In the genomic region with DNA sequence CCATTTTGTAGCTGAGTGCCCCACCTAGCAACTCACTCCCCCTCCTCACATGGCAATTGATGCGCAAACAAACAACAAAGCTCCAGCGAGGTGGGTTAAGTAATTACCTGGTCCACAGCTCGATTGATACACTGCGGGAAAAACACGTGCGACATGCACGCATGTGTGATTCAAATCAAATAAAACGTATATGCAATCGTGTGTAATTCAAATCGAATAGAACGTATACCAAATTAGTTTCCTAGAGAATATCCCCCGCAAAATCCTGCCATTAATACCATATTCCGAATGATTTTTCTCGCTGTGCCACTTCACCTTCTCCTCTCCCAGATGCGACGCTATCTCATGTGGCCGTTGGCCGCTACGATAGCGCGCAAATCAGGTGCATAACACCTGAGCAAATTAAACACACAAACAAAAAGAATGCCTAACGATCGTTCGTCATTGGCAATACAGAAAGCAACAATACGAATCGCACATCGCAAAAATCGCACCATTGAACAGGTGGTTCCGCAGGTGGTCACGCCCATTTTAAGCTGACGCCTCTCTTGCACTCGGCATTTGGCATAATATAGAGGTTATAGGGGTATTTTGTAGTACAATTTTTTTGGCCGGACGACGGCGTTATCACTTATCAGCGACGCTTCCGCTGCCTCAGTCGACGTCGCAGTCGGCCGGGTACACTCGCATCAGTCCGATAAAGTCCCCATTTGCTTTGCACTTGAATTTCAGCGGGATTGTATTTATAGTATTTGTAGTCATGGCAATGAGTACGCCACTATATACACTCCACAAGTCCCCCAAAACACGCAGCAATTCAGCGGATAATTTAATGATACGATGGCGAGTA, we compare ENCODE assay signal across 5 fruit fly cellular contexts.
TF ChIP-seq lines count a peak whose summit lies in the region.

No protein-coding gene starts in this region.

TF ChIP-seq in whole organism, adult, 20 proteins besides CTCF, POLR2A, EP300 and RAD21 (continued from another document):
- TF ChIP-seq Clk (GFP tag; optimal IDR thresholded peaks at IDR 0.05; lab: Kevin White, UChicago) (peak; percentile 93), tj (GFP tag; optimal IDR thresholded peaks at IDR 0.05; lab: Kevin White, UChicago) (peak; percentile 53), cic (GFP tag; optimal IDR thresholded peaks at IDR 0.05; lab: Kevin White, UChicago) (peak; percentile 67), Mnt (GFP tag; optimal IDR thresholded peaks at IDR 0.05; lab: Kevin White, UChicago) (peak; percentile 82)

TF ChIP-seq in whole organism, embryonic, 481 proteins besides CTCF, POLR2A, EP300 and RAD21 (continued from another document and continues in another):
- TF ChIP-seq CG8089 (GFP tag; optimal IDR thresholded peaks at IDR 0.05; lab: Kevin White, UChicago) (peak; percentile 43), pita (GFP tag; optimal IDR thresholded peaks at IDR 0.05; lab: Kevin White, UChicago) (no peak), CG15011 (GFP tag; optimal IDR thresholded peaks at IDR 0.05; lab: Kevin White, UChicago) (peak; percentile 20), CG17829 (tag; optimal IDR thresholded peaks at IDR 0.05; lab: Kevin White, UChicago) (peak; percentile 46), Dref (GFP tag; IDR thresholded peaks at IDR 0.05; lab: Robert Waterston, UW) (no peak), kah (GFP tag; optimal IDR thresholded peaks at IDR 0.05; lab: Kevin White, UChicago) (peak; percentile 53), Nf-YB (GFP tag; optimal IDR thresholded peaks at IDR 0.05; lab: Kevin White, UChicago) (peak; percentile 31), fru (optimal IDR thresholded peaks at IDR 0.05; lab: Kevin White, UChicago) (no peak), CG4404 (GFP tag; IDR thresholded peaks at IDR 0.05; lab: Robert Waterston, UW) (peak; percentile 27; the same call in 1 of the 2 replicates), CG14965 (GFP tag; optimal IDR thresholded peaks at IDR 0.05; lab: Kevin White, UChicago; ENCODE audit: borderline replicate concordance) (no peak), pb (GFP tag; optimal IDR thresholded peaks at IDR 0.05; lab: Kevin White, UChicago) (peak; percentile 54), Vsx1 (GFP tag; optimal IDR thresholded peaks at IDR 0.05; lab: Kevin White, UChicago) (no peak), Xbp1 (GFP tag; optimal IDR thresholded peaks at IDR 0.05; lab: Kevin White, UChicago) (peak; percentile 74), Rx (GFP tag; IDR thresholded peaks at IDR 0.05; lab: Robert Waterston, UW) (peak; percentile 63; the same call in 1 of the 2 replicates), CG7786 (GFP tag; optimal IDR thresholded peaks at IDR 0.05; lab: Kevin White, UChicago) (peak; percentile 75), jigr1 (GFP tag; IDR thresholded peaks at IDR 0.05; lab: Robert Waterston, UW) (0 out of 3 replicates have a peak, but pooled peaks have one; percentile 23), H2.0 (GFP tag; IDR thresholded peaks at IDR 0.05; lab: Robert Waterston, UW) (peak; percentile 81), CG14050 (GFP tag; IDR thresholded peaks at IDR 0.05; lab: Robert Waterston, UW) (peak; percentile 49; the same call in 2 of the 3 replicates), crc (GFP tag; optimal IDR thresholded peaks at IDR 0.05; lab: Kevin White, UChicago) (peak; percentile 55), CG2678 (tag; optimal IDR thresholded peaks at IDR 0.05; lab: Kevin White, UChicago) (peak; percentile 69), Camta (GFP tag; optimal IDR thresholded peaks at IDR 0.05; lab: Kevin White, UChicago) (peak; percentile 72), Max (GFP tag; optimal IDR thresholded peaks at IDR 0.05; lab: Kevin White, UChicago) (peak; percentile 10), Atf3 (GFP tag; optimal IDR thresholded peaks at IDR 0.05; lab: Kevin White, UChicago) (peak; percentile 43), fu2 (GFP tag; optimal IDR thresholded peaks at IDR 0.05; lab: Kevin White, UChicago) (peak; percentile 61), run (tag; optimal IDR thresholded peaks at IDR 0.05; lab: Kevin White, UChicago) (no peak), ro (GFP tag; IDR thresholded peaks at IDR 0.05; lab: Robert Waterston, UW) (peak; percentile 58; the same call in 1 of the 2 replicates), Bgb (GFP tag; IDR thresholded peaks at IDR 0.05; lab: Robert Waterston, UW; ENCODE audit: partially characterized antibody) (no peak), h (optimal IDR thresholded peaks at IDR 0.05; lab: Kevin White, UChicago) (no peak)

TF ChIP-seq in whole organism, prepupa, 60 proteins besides CTCF, POLR2A, EP300 and RAD21 (continued from another document and continues in another):
- TF ChIP-seq CG34406 (GFP tag; optimal IDR thresholded peaks at IDR 0.05; lab: Kevin White, UChicago) (peak; percentile 79), Hr38 (GFP tag; optimal IDR thresholded peaks at IDR 0.05; lab: Kevin White, UChicago) (no peak), Sox14 (GFP tag; optimal IDR thresholded peaks at IDR 0.05; lab: Kevin White, UChicago) (peak; percentile 89), topi (GFP tag; optimal IDR thresholded peaks at IDR 0.05; lab: Kevin White, UChicago) (peak; percentile 78), Ets21C (GFP tag; optimal IDR thresholded peaks at IDR 0.05; lab: Kevin White, UChicago) (peak; percentile 77), CG3032 (tag; optimal IDR thresholded peaks at IDR 0.05; lab: Kevin White, UChicago) (peak; percentile 52), CG11294 (GFP tag; IDR thresholded peaks at IDR 0.05; lab: Robert Waterston, UW) (peak; percentile 82), CG6854 (GFP tag; optimal IDR thresholded peaks at IDR 0.05; lab: Kevin White, UChicago) (peak; percentile 3), CG16779 (tag; optimal IDR thresholded peaks at IDR 0.05; lab: Kevin White, UChicago) (peak; percentile 59), Met (GFP tag; optimal IDR thresholded peaks at IDR 0.05; lab: Kevin White, UChicago) (peak; percentile 82), CG8119 (GFP tag; IDR thresholded peaks at IDR 0.05; lab: Robert Waterston, UW) (peak; percentile 89), CG9139 (GFP tag; optimal IDR thresholded peaks at IDR 0.05; lab: Kevin White, UChicago) (no peak), Lpt (GFP tag; optimal IDR thresholded peaks at IDR 0.05; lab: Kevin White, UChicago) (peak; percentile 80), Gug (GFP tag; IDR thresholded peaks at IDR 0.05; lab: Robert Waterston, UW) (peak; percentile 79), Eip75B (GFP tag; optimal IDR thresholded peaks at IDR 0.05; lab: Kevin White, UChicago) (peak; percentile 74), esn (GFP tag; optimal IDR thresholded peaks at IDR 0.05; lab: Kevin White, UChicago) (peak; percentile 90), eg (GFP tag; IDR thresholded peaks at IDR 0.05; lab: Robert Waterston, UW) (peak; percentile 89), acj6 (GFP tag; optimal IDR thresholded peaks at IDR 0.05; lab: Kevin White, UChicago) (peak; percentile 84), CG31627 (GFP tag; optimal IDR thresholded peaks at IDR 0.05; lab: Kevin White, UChicago) (peak; percentile 91), CG7368 (GFP tag; optimal IDR thresholded peaks at IDR 0.05; lab: Kevin White, UChicago) (peak; percentile 63), ss (GFP tag; optimal IDR thresholded peaks at IDR 0.05; lab: Kevin White, UChicago) (peak in 1 of 2 experiments; percentile 38), CG8632 (GFP tag; optimal IDR thresholded peaks at IDR 0.05; lab: Kevin White, UChicago) (peak; percentile 77), Blimp-1 (GFP tag; optimal IDR thresholded peaks at IDR 0.05; lab: Kevin White, UChicago) (peak; percentile 50), CG4318 (GFP tag; optimal IDR thresholded peaks at IDR 0.05; lab: Kevin White, UChicago) (peak; percentile 72), cyc (GFP tag; optimal IDR thresholded peaks at IDR 0.05; lab: Kevin White, UChicago) (peak; percentile 84), dsx (GFP tag; optimal IDR thresholded peaks at IDR 0.05; lab: Kevin White, UChicago; ENCODE audit: poor library complexity, severe bottlenecking) (peak; percentile 20), Hr4 (GFP tag; optimal IDR thresholded peaks at IDR 0.05; lab: Kevin White, UChicago) (peak; percentile 89), salr (GFP tag; optimal IDR thresholded peaks at IDR 0.05; lab: Kevin White, UChicago) (peak; percentile 21 to 63), fkh (GFP tag; optimal IDR thresholded peaks at IDR 0.05; lab: Kevin White, UChicago) (peak; percentile 47), CG10669 (GFP tag; optimal IDR thresholded peaks at IDR 0.05; lab: Kevin White, UChicago) (peak; percentile 54)

TF ChIP-seq in whole organism, pupa, 21 proteins besides CTCF, POLR2A, EP300 and RAD21 (continued from another document):
- TF ChIP-seq CG14655 (GFP tag; optimal IDR thresholded peaks at IDR 0.05; lab: Kevin White, UChicago) (peak; percentile 78), CG13204 (GFP tag; optimal IDR thresholded peaks at IDR 0.05; lab: Kevin White, UChicago) (no peak), Ets98B (GFP tag; IDR thresholded peaks at IDR 0.05; lab: Robert Waterston, UW) (peak; percentile 90)
TF ChIP-seq in whole organism, pupa: peak in this region for 18.

TF ChIP-seq in whole organism, wandering third instar larva, 38 proteins besides CTCF, POLR2A, EP300 and RAD21 (continued from another document):
- TF ChIP-seq CrebA (GFP tag; optimal IDR thresholded peaks at IDR 0.05; lab: Kevin White, UChicago; ENCODE audit: borderline replicate concordance) (peak; percentile 3), OdsH (GFP tag; optimal IDR thresholded peaks at IDR 0.05; lab: Kevin White, UChicago) (peak; percentile 96), usp (GFP tag; optimal IDR thresholded peaks at IDR 0.05; lab: Kevin White, UChicago) (no peak), dsf (GFP tag; optimal IDR thresholded peaks at IDR 0.05; lab: Kevin White, UChicago; ENCODE audit: borderline replicate concordance) (peak; percentile 49), dmrt93B (GFP tag; optimal IDR thresholded peaks at IDR 0.05; lab: Kevin White, UChicago) (peak; percentile 83), HLH106 (tag; optimal IDR thresholded peaks at IDR 0.05; lab: Kevin White, UChicago) (peak; percentile 87), h (GFP tag; optimal IDR thresholded peaks at IDR 0.05; lab: Kevin White, UChicago) (peak; percentile 95), Dfd (GFP tag; optimal IDR thresholded peaks at IDR 0.05; lab: Kevin White, UChicago) (no peak), brk (GFP tag; optimal IDR thresholded peaks at IDR 0.05; lab: Kevin White, UChicago) (peak; percentile 82), tai (GFP tag; optimal IDR thresholded peaks at IDR 0.05; lab: Kevin White, UChicago) (peak; percentile 85), N (GFP tag; optimal IDR thresholded peaks at IDR 0.05; lab: Kevin White, UChicago) (no peak), Rel (GFP tag; optimal IDR thresholded peaks at IDR 0.05; lab: Kevin White, UChicago) (no peak), Rel (tag; optimal IDR thresholded peaks at IDR 0.05; lab: Kevin White, UChicago) (peak; percentile 85), foxo (GFP tag; optimal IDR thresholded peaks at IDR 0.05; lab: Kevin White, UChicago) (peak; percentile 76 to 96), sv (GFP tag; optimal IDR thresholded peaks at IDR 0.05; lab: Kevin White, UChicago) (peak; percentile 32), sage (GFP tag; optimal IDR thresholded peaks at IDR 0.05; lab: Kevin White, UChicago) (peak; percentile 63), br (GFP tag; optimal IDR thresholded peaks at IDR 0.05; lab: Kevin White, UChicago) (peak; percentile 95), Abd-B (GFP tag; optimal IDR thresholded peaks at IDR 0.05; lab: Kevin White, UChicago) (no peak), pan (optimal IDR thresholded peaks at IDR 0.05; lab: Kevin White, UChicago) (no peak), CG9705 (GFP tag; optimal IDR thresholded peaks at IDR 0.05; lab: Kevin White, UChicago) (no peak)
TF ChIP-seq in whole organism, wandering third instar larva: peak in this region for 28.
